Fruit fly (Drosophila melanogaster) whole organism, embryonic: ENCODE measurements around the gene Arpc2.
A peak's percentile ranks its signal among the peaks of the same experiment; 100 is the strongest.

Experiments
- Atf6 ChIP-seq: fragments of 200-800 bp; sonication (Bioruptor generic); IDR thresholded peaks from 2 replicates; pipeline ENCODE4 v1.3.6; 2022; ENCODE audit warnings: missing biosample characterization, missing genetic modification characterization
- Awh ChIP-seq: fragments of 200-800 bp; sonication (Bioruptor generic); IDR thresholded peaks from 2 replicates; pipeline ENCODE4, ENCODE4 v1.3.6; 2022; ENCODE audit warnings: missing biosample characterization, missing genetic modification characterization
- Blimp-1 ChIP-seq: fragments of 200-800 bp; sonication (Bioruptor generic); optimal IDR thresholded peaks from 3 replicates; lab custom pipeline; 2018; ENCODE audit warnings: missing biosample characterization, missing genetic modification characterization, mild to moderate bottlenecking, moderate library complexity, missing genetic modification reagents
- CG10209 ChIP-seq: fragments of 200-800 bp; sonication (Bioruptor generic); optimal IDR thresholded peaks from 3 replicates; lab custom pipeline; 2017; ENCODE audit warnings: missing biosample characterization, mild to moderate bottlenecking, missing genetic modification characterization, missing genetic modification reagents
- CG11456 ChIP-seq: fragments of 200-800 bp; sonication (Bioruptor generic); IDR thresholded peaks from 3 replicates; pipeline ENCODE4 v1.3.6; 2022; ENCODE audit warnings: missing biosample characterization, missing genetic modification characterization
- CG12071 ChIP-seq: fragments of 200-800 bp; sonication (Bioruptor generic); optimal IDR thresholded peaks from 3 replicates; lab custom pipeline; 2018; ENCODE audit warnings: missing biosample characterization, mild to moderate bottlenecking, missing genetic modification characterization
- CG12219 ChIP-seq: fragments of 200-800 bp; sonication (Bioruptor generic); optimal IDR thresholded peaks from 3 replicates; lab custom pipeline; 2018; ENCODE audit warnings: missing biosample characterization, mild to moderate bottlenecking, missing genetic modification characterization
- CG15514 ChIP-seq: fragments of 200-800 bp; sonication (Bioruptor generic); optimal IDR thresholded peaks from 3 replicates; lab custom pipeline; 2017; ENCODE audit warnings: missing biosample characterization, missing genetic modification characterization, mild to moderate bottlenecking, moderate library complexity, missing genetic modification reagents
- CG18262 ChIP-seq: fragments of 200-800 bp; optimal IDR thresholded peaks from 3 replicates; lab custom pipeline; 2019; ENCODE audit warnings: missing biosample characterization, mild to moderate bottlenecking, missing genetic modification characterization, moderate library complexity
- CG2712 ChIP-seq: fragments of 200-800 bp; optimal IDR thresholded peaks from 3 replicates; lab custom pipeline; 2019; ENCODE audit warnings: missing biosample characterization, mild to moderate bottlenecking, missing genetic modification characterization, moderate library complexity
- CG34422 ChIP-seq: fragments of 200-800 bp; sonication (Bioruptor generic); IDR thresholded peaks from 3 replicates; pipeline ENCODE4 v1.3.6; 2022; ENCODE audit warnings: missing biosample characterization, missing genetic modification characterization
- CG4282 ChIP-seq: fragments of 200-800 bp; sonication (Bioruptor generic); optimal IDR thresholded peaks from 2 replicates; lab custom pipeline; 2016; ENCODE audit warnings: missing biosample characterization, missing genetic modification characterization
- CG4424 ChIP-seq: fragments of 200-800 bp; sonication (Bioruptor generic); optimal IDR thresholded peaks from 3 replicates; lab custom pipeline; 2016; ENCODE audit warnings: missing biosample characterization, missing genetic modification characterization
- CG5180 ChIP-seq: fragments of 200-800 bp; sonication (Bioruptor generic); optimal IDR thresholded peaks from 3 replicates; lab custom pipeline; 2017; ENCODE audit warnings: missing biosample characterization, missing genetic modification characterization, mild to moderate bottlenecking, moderate library complexity, missing genetic modification reagents
- CG5245 ChIP-seq: fragments of 200-800 bp; sonication (Bioruptor generic); optimal IDR thresholded peaks from 3 replicates; lab custom pipeline; 2016; ENCODE audit warnings: missing biosample characterization, missing genetic modification characterization
- CG6689 ChIP-seq: fragments of 200-800 bp; sonication (Bioruptor generic); IDR thresholded peaks from 2 replicates; pipeline ENCODE4 v1.3.6; 2022; ENCODE audit warnings: missing biosample characterization, missing genetic modification characterization
- CG7745 ChIP-seq: fragments of 200-800 bp; sonication (Bioruptor generic); optimal IDR thresholded peaks from 2 replicates; lab custom pipeline; 2018; ENCODE audit warnings: missing biosample characterization, mild to moderate bottlenecking, missing genetic modification characterization, moderate library complexity
- CG7839 ChIP-seq: fragments of 200-800 bp; sonication (Bioruptor generic); optimal IDR thresholded peaks from 3 replicates; lab custom pipeline; 2018; ENCODE audit warnings: missing biosample characterization, mild to moderate bottlenecking, missing genetic modification characterization, moderate library complexity
- CG8388 ChIP-seq: fragments of 200-800 bp; sonication (Bioruptor generic); optimal IDR thresholded peaks from 2 replicates; lab custom pipeline; 2019; ENCODE audit warnings: missing biosample characterization, mild to moderate bottlenecking, missing genetic modification characterization, moderate library complexity
- D ChIP-seq, 2 experiments: fragments of 200-800 bp in 1 of 2; fragments of >200 bp in 1 of 2; sonication (Bioruptor generic) in 1 of 2; optimal IDR thresholded peaks; 2 replicates in 1 of 2; 3 replicates in 1 of 2; lab custom pipeline; 2017; ENCODE audit warnings: mild to moderate bottlenecking in 1 of 2, missing biosample characterization in 1 of 2, missing genetic modification characterization in 1 of 2, missing genetic modification reagents in 1 of 2
- Drgx ChIP-seq: fragments of 200-800 bp; sonication (Bioruptor generic); IDR thresholded peaks from 2 replicates; pipeline ENCODE4 v1.3.6; 2022; ENCODE audit warnings: missing biosample characterization, missing genetic modification characterization
- E2f1 ChIP-seq: fragments of 200-800 bp; sonication (Bioruptor generic); IDR thresholded peaks from 2 replicates; pipeline ENCODE4 v1.3.6; 2022; ENCODE audit warnings: missing biosample characterization, missing genetic modification characterization
- HLH54F ChIP-seq: fragments of 200-800 bp; sonication (Bioruptor generic); optimal IDR thresholded peaks from 3 replicates; lab custom pipeline; 2016; ENCODE audit warnings: missing biosample characterization, missing genetic modification characterization
- HmgD ChIP-seq: fragments of 200-800 bp; sonication (Bioruptor generic); optimal IDR thresholded peaks from 3 replicates; lab custom pipeline; 2016; ENCODE audit warnings: missing biosample characterization, missing genetic modification characterization
- Hmr ChIP-seq: fragments of 200-800 bp; sonication (Bioruptor generic); optimal IDR thresholded peaks from 3 replicates; lab custom pipeline; 2017; ENCODE audit warnings: mild to moderate bottlenecking, missing biosample characterization, missing genetic modification reagents, missing genetic modification characterization
- Myb ChIP-seq: fragments of 200-800 bp; sonication (Bioruptor generic); optimal IDR thresholded peaks from 2 replicates; lab custom pipeline; 2016; ENCODE audit warnings: missing biosample characterization, missing genetic modification characterization
- Oaz ChIP-seq: fragments of 200-800 bp; sonication (Bioruptor generic); IDR thresholded peaks from 2 replicates; pipeline ENCODE4 v1.3.6; 2022; ENCODE audit warnings: missing biosample characterization, missing genetic modification characterization
- YL-1 ChIP-seq: fragments of 200-800 bp; sonication (Bioruptor generic); optimal IDR thresholded peaks from 3 replicates; lab custom pipeline; 2017; ENCODE audit warnings: missing biosample characterization, mild to moderate bottlenecking, missing genetic modification characterization
- bsh ChIP-seq, 2 experiments: fragments of 200-800 bp; sonication (Bioruptor generic); optimal IDR thresholded peaks; 2 replicates each; lab custom pipeline; 2017 to 2018; ENCODE audit warnings: mild to moderate bottlenecking in 2 of 2, missing biosample characterization in 2 of 2, missing genetic modification characterization in 2 of 2, moderate library complexity in 1 of 2
- cad ChIP-seq: fragments of >200 bp; optimal IDR thresholded peaks from 2 replicates; lab custom pipeline; 2017; ENCODE audit warnings: missing biosample characterization, missing genetic modification characterization
- cas ChIP-seq: fragments of 200-800 bp; sonication (Bioruptor generic); IDR thresholded peaks from 2 replicates; pipeline ENCODE4 v1.3.6; 2022; ENCODE audit warnings: missing biosample characterization, missing genetic modification characterization
- caup ChIP-seq: fragments of 200-800 bp; sonication (Bioruptor generic); optimal IDR thresholded peaks from 3 replicates; lab custom pipeline; 2017; ENCODE audit warnings: missing biosample characterization, mild to moderate bottlenecking, missing genetic modification characterization, moderate library complexity; ENCODE audit not compliant: severe bottlenecking
- esg ChIP-seq: fragments of 200-800 bp; sonication (Bioruptor generic); conservative IDR thresholded peaks from 2 replicates; pipeline ENCODE4 v1.3.6; 2022; ENCODE audit warnings: missing biosample characterization, missing genetic modification characterization
- exex ChIP-seq: fragments of 200-800 bp; sonication (Bioruptor generic); optimal IDR thresholded peaks from 4 replicates; lab custom pipeline; 2018; ENCODE audit warnings: missing biosample characterization, mild to moderate bottlenecking, missing genetic modification characterization, moderate library complexity
- fd96Cb ChIP-seq: fragments of 200-800 bp; sonication (Bioruptor generic); optimal IDR thresholded peaks from 2 replicates; lab custom pipeline; 2018; ENCODE audit warnings: missing biosample characterization, mild to moderate bottlenecking, missing genetic modification characterization, moderate library complexity
- gsb-n ChIP-seq: fragments of 200-800 bp; sonication (Bioruptor generic); optimal IDR thresholded peaks from 3 replicates; lab custom pipeline; 2018; ENCODE audit warnings: missing biosample characterization, mild to moderate bottlenecking, missing genetic modification characterization
- nmo ChIP-seq: fragments of 200-800 bp; sonication (Bioruptor generic); optimal IDR thresholded peaks from 2 replicates; lab custom pipeline; 2018; ENCODE audit warnings: missing biosample characterization, mild to moderate bottlenecking, missing genetic modification characterization, moderate library complexity
- pan ChIP-seq, 4 experiments: fragments of >200 bp in 3 of 4; fragments of 200-800 bp in 1 of 4; sonication (Bioruptor generic) in 1 of 4; optimal IDR thresholded peaks in 3 of 4; IDR thresholded peaks in 1 of 4; 2 replicates each; pipeline versions ENCODE4 v1.3.6 to Lab custom; 2017 to 2022; ENCODE audit warnings: missing biosample characterization in 2 of 4, missing genetic modification characterization in 2 of 4, mixed read lengths in 1 of 4
- pum ChIP-seq: fragments of 200-800 bp; sonication (Bioruptor generic); optimal IDR thresholded peaks from 2 replicates; lab custom pipeline; 2016; ENCODE audit warnings: missing biosample characterization, missing genetic modification characterization
- row ChIP-seq: fragments of 200-800 bp; sonication (Bioruptor generic); IDR thresholded peaks from 3 replicates; pipeline ENCODE4 v1.3.6; 2022; ENCODE audit warnings: missing biosample characterization, missing genetic modification characterization
- sc ChIP-seq, 3 experiments: fragments of >200 bp in 2 of 3; fragments of 200-800 bp in 1 of 3; sonication (Bioruptor generic) in 1 of 3; optimal IDR thresholded peaks; 2 replicates in 2 of 3; 3 replicates in 1 of 3; lab custom pipeline; 2017; ENCODE audit warnings: mild to moderate bottlenecking in 1 of 3, missing biosample characterization in 1 of 3, missing genetic modification characterization in 1 of 3, missing genetic modification reagents in 1 of 3
- sd ChIP-seq: fragments of 200-800 bp; sonication (Bioruptor generic); optimal IDR thresholded peaks from 3 replicates; lab custom pipeline; 2018; ENCODE audit warnings: missing biosample characterization, mild to moderate bottlenecking, missing genetic modification characterization, moderate library complexity
- sens ChIP-seq: fragments of 200-800 bp; sonication (Bioruptor generic); peaks from one replicate; lab custom pipeline; 2016; ENCODE audit warnings: missing biosample characterization, missing genetic modification characterization
- ssp ChIP-seq: fragments of 200-800 bp; sonication (Bioruptor generic); IDR thresholded peaks from 2 replicates; pipeline ENCODE4 v1.3.6; 2022; ENCODE audit warnings: missing biosample characterization, missing genetic modification characterization
- vvl ChIP-seq: fragments of 200-800 bp; sonication (Bioruptor generic); IDR thresholded peaks from 2 replicates; pipeline ENCODE4 v1.3.6; 2022; ENCODE audit warnings: missing biosample characterization, missing genetic modification characterization

Arpc2 gene

DNA sequence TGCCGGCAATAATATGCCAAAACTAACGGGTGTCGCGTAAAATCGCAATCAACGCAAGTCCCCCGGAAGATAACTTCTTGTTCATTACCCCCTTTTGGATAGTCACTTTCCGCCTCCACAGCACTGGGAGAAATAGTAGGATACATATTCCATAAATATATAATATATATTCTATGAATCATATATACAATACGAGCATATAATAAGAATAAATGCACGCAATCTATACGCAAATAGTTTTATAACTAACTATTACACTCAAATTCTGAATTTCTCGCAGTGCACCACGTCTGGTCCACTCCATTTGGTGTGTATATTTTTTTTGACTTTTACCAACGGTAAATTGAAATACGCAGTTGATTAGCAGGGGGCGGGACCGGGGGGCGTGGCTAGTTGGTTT, 46.7 kb upstream of the Arpc2 start (continued):
- peak; percentile 38; the same call in 1 of the 3 replicates for TF ChIP-seq row (GFP tag; lab: Robert Waterston, UW)
- TF ChIP-seq CG8388 (GFP tag; lab: Kevin White, UChicago) = peak; percentile 24
- TF ChIP-seq esg (GFP tag; lab: Robert Waterston, UW) = no peak; the same call in 1 of the 2 replicates
- peak; percentile 40; the same call in 1 of the 2 replicates for TF ChIP-seq Awh
- no peak for TF ChIP-seq cad
- TF ChIP-seq pum (GFP tag; lab: Kevin White, UChicago) = no peak
- no peak for TF ChIP-seq ssp (GFP tag; lab: Robert Waterston, UW)
- peak; percentile 4 for TF ChIP-seq gsb-n (tag; lab: Kevin White, UChicago)
- TF ChIP-seq CG5245 (GFP tag; lab: Kevin White, UChicago) = peak; percentile 0
- peak; percentile 21 for TF ChIP-seq CG4424 (GFP tag; lab: Kevin White, UChicago)
- TF ChIP-seq Atf6 (GFP tag; lab: Robert Waterston, UW) = no peak
- no peak for TF ChIP-seq pan (optimal IDR thresholded peaks at IDR 0.05; lab: Kevin White, UChicago)
- TF ChIP-seq pan (GFP tag; optimal IDR thresholded peaks at IDR 0.05 in 1 of 2, IDR thresholded peaks at IDR 0.05 in 1 of 2) = peak in 1 of 2 experiments; percentile 20
- TF ChIP-seq E2f1 = 0 out of 2 replicates have a peak, but pooled peaks have one; percentile 25
- peak; percentile 3 for TF ChIP-seq nmo (GFP tag; lab: Kevin White, UChicago)
- 0 out of 2 replicates have a peak, but pooled peaks have one; percentile 18 for TF ChIP-seq vvl
- TF ChIP-seq CG34422 = 0 out of 3 replicates have a peak, but pooled peaks have one; percentile 26
- peak; percentile 32 for TF ChIP-seq fd96Cb (tag; lab: Kevin White, UChicago)
- TF ChIP-seq CG10209 (GFP tag; lab: Kevin White, UChicago) = peak; percentile 15
- TF ChIP-seq D (optimal IDR thresholded peaks at IDR 0.05; lab: Kevin White, UChicago) = no peak
- peak; percentile 5 for TF ChIP-seq D (GFP tag; optimal IDR thresholded peaks at IDR 0.05; lab: Kevin White, UChicago)
- TF ChIP-seq cas = no peak

- TF ChIP-seq bsh (GFP tag; optimal IDR thresholded peaks at IDR 0.05; lab: Kevin White, UChicago) (peak in 1 of 2 experiments; percentile 67), CG11456 (0 out of 3 replicates have a peak, but pooled peaks have one; percentile 35), CG18262 (tag; lab: Kevin White, UChicago) (no peak), CG6689 (GFP tag; lab: Robert Waterston, UW) (peak; percentile 6; the same call in 1 of the 2 replicates), CG2712 (tag; lab: Kevin White, UChicago) (peak; percentile 15), Drgx (GFP tag; lab: Robert Waterston, UW) (peak; percentile 81), Hmr (GFP tag; lab: Kevin White, UChicago) (no peak), CG12071 (GFP tag; lab: Kevin White, UChicago) (no peak), Blimp-1 (peak; percentile 21)
These were observed 45.4 kb upstream of the Arpc2 start for dm6 chr2L:20371451-20371850.

DNA sequence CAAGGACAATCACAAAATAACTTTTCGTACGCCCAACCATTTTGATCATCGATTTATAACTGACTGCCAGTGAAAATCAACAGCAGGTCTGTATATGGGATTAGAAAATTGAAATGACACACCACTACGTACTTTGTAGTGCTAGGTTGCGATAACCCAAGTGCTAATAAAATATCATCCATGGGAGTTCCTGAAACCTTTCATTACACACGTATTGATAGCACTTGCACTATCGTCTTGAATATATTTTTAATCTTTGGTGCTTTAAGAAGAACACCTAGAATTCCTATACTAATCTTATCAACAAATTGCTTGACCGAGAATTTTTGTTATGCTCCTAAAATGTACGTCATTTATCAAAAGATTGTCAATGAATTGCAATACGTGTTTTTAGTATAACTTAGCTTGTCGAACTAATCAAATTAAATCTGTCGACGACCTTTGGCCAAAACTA, 42.8 kb upstream of the Arpc2 start, which contains the start of gene Ugt37A1:
Gene Ugt37A1 (minus strand): TSS at position 51 of the 454 bp plus-strand sequence.
- TF ChIP-seq sd (tag; lab: Kevin White, UChicago) (peak; percentile 60), Myb (GFP tag; lab: Kevin White, UChicago) (no peak), exex (tag; lab: Kevin White, UChicago) (peak; percentile 77)

DNA sequence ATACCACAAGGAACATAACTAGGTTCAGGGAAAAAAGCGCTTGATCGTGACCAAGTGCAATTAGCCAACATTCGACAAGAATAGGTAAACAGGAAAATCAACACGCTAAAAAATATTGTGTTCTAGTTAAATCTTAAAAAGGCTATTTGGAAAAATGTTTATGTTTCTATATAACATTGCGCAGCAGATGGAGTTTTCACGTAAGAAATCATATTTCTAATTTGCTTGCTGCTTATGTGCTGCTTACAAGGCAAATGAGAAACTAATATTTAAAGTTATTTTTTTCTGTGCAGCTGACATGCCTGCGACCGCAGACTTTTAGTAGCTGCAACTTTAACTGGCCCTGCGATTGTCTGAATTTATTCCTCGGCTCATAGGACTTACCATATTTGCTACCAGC, 35.5 kb upstream of the Arpc2 start:
- TF ChIP-seq CG5180 (GFP tag; lab: Kevin White, UChicago) (no peak), HLH54F (GFP tag; lab: Kevin White, UChicago) (no peak), bsh (GFP tag; optimal IDR thresholded peaks at IDR 0.05; lab: Kevin White, UChicago) (peak in 1 of 2 experiments; percentile 74), YL-1 (GFP tag; lab: Kevin White, UChicago) (no peak), sc (optimal IDR thresholded peaks at IDR 0.05; lab: Kevin White, UChicago) (no peak), sc (GFP tag; optimal IDR thresholded peaks at IDR 0.05; lab: Kevin White, UChicago) (no peak), CG7745 (tag; lab: Kevin White, UChicago) (no peak), HmgD (GFP tag; lab: Kevin White, UChicago) (no peak), caup (GFP tag; lab: Kevin White, UChicago) (no peak), CG4282 (GFP tag; lab: Kevin White, UChicago) (no peak), CG7839 (tag; lab: Kevin White, UChicago) (no peak), sens (peak; percentile 21), CG12219 (GFP tag; lab: Kevin White, UChicago) (no peak), Oaz (GFP tag; lab: Robert Waterston, UW) (no peak), CG15514 (no peak)
